Worm (Caenorhabditis elegans) whole organism, early embryonic: ENCODE measurements around the gene E04F6.10.

Source experiments
- F13C5.2 ChIP-seq: sonication (generic microtip); optimal IDR thresholded peaks from 2 replicates; lab custom pipeline; 2017; ENCODE audit warnings: mild to moderate bottlenecking, missing genetic modification characterization, inconsistent platforms, missing compliant biosample characterization
- ama-1 ChIP-seq: fragments of 150-350 bp; optimal IDR thresholded peaks from 2 replicates; lab custom pipeline; 2014
- tra-4 ChIP-seq: sonication (generic microtip); optimal IDR thresholded peaks from 2 replicates; lab custom pipeline; 2017; ENCODE audit warnings: missing genetic modification characterization, missing compliant biosample characterization

- TF ChIP-seq ama-1 (lab: Kevin White, UChicago) (no peak), F13C5.2 (no peak), tra-4 (tag; lab: Kevin White, UChicago) (no peak)
Observed at ce11 chrII:7251978-7252377, 35.0 kb upstream of the E04F6.10 start, which contains the start of the genes prx-13 and ada-2.
